Fruit fly (Drosophila melanogaster) whole organism, embryonic: ENCODE results near the gene CG7342.

Experiments
- ATbp ChIP-seq: fragments of 200-800 bp; sonication (Bioruptor generic); optimal IDR thresholded peaks from 2 replicates; lab custom pipeline; 2017; ENCODE audit warnings: missing biosample characterization, mild to moderate bottlenecking, missing genetic modification characterization, missing genetic modification reagents
- Ada2b ChIP-seq: fragments of 200-800 bp; sonication (Bioruptor generic); IDR thresholded peaks from 2 replicates; pipeline ENCODE4 v1.3.6; 2022; ENCODE audit warnings: missing biosample characterization, missing genetic modification characterization
- Adf1 ChIP-seq: fragments of 200-800 bp; sonication (Bioruptor generic); IDR thresholded peaks from 2 replicates; pipeline ENCODE4 v1.3.6; 2022; ENCODE audit warnings: missing biosample characterization, missing genetic modification characterization
- Atf6 ChIP-seq: fragments of 200-800 bp; sonication (Bioruptor generic); IDR thresholded peaks from 2 replicates; pipeline ENCODE4 v1.3.6; 2022; ENCODE audit warnings: missing biosample characterization, missing genetic modification characterization
- B-H2 ChIP-seq: fragments of 200-800 bp; sonication (Bioruptor generic); optimal IDR thresholded peaks from 2 replicates; lab custom pipeline; 2018; ENCODE audit warnings: missing biosample characterization, mild to moderate bottlenecking, missing genetic modification characterization
- CG10366 ChIP-seq: fragments of 200-800 bp; sonication (Bioruptor generic); IDR thresholded peaks from 2 replicates; pipeline ENCODE4 v1.3.6; 2022; ENCODE audit warnings: missing biosample characterization, missing genetic modification characterization
- CG10654 ChIP-seq: fragments of 200-800 bp; sonication (Bioruptor generic); optimal IDR thresholded peaks from 2 replicates; lab custom pipeline; 2016; ENCODE audit warnings: missing biosample characterization, missing genetic modification characterization
- CG11398 ChIP-seq: fragments of 200-800 bp; sonication (Bioruptor generic); optimal IDR thresholded peaks from 2 replicates; lab custom pipeline; 2016; ENCODE audit warnings: missing biosample characterization, missing genetic modification characterization
- CG12769 ChIP-seq: fragments of 200-800 bp; sonication (Bioruptor generic); optimal IDR thresholded peaks from 2 replicates; lab custom pipeline; 2019; ENCODE audit warnings: missing biosample characterization, mild to moderate bottlenecking, missing genetic modification characterization, moderate library complexity
- CG14860 ChIP-seq: fragments of 200-800 bp; sonication (Bioruptor generic); IDR thresholded peaks from 3 replicates; pipeline ENCODE4 v1.3.6; 2022; ENCODE audit warnings: missing biosample characterization, missing genetic modification characterization; ENCODE audit not compliant: partially characterized antibody
- CG16813 ChIP-seq: fragments of 200-800 bp; sonication (Bioruptor generic); IDR thresholded peaks from 3 replicates; pipeline ENCODE4 v1.3.6; 2022; ENCODE audit warnings: missing biosample characterization, missing genetic modification characterization; ENCODE audit not compliant: partially characterized antibody
- CG17385 ChIP-seq: fragments of 200-800 bp; sonication (Bioruptor generic); optimal IDR thresholded peaks from 3 replicates; lab custom pipeline; 2018; ENCODE audit warnings: missing biosample characterization, mild to moderate bottlenecking, missing genetic modification characterization
- CG17802 ChIP-seq: fragments of 200-800 bp; sonication (Bioruptor generic); optimal IDR thresholded peaks from 2 replicates; lab custom pipeline; 2018; ENCODE audit warnings: missing biosample characterization, mild to moderate bottlenecking, missing genetic modification characterization, moderate library complexity
- CG18011 ChIP-seq: fragments of 200-800 bp; sonication (Bioruptor generic); optimal IDR thresholded peaks from 2 replicates; lab custom pipeline; 2017; ENCODE audit warnings: missing biosample characterization, missing genetic modification characterization, mild to moderate bottlenecking, moderate library complexity, missing genotype
- CG18262 ChIP-seq: fragments of 200-800 bp; optimal IDR thresholded peaks from 3 replicates; lab custom pipeline; 2019; ENCODE audit warnings: missing biosample characterization, mild to moderate bottlenecking, missing genetic modification characterization, moderate library complexity
- CG2889 ChIP-seq: fragments of 200-800 bp; sonication (Bioruptor generic); IDR thresholded peaks from 3 replicates; pipeline ENCODE4 v1.3.6; 2022; ENCODE audit warnings: missing biosample characterization, missing genetic modification characterization
- CG3065 ChIP-seq: fragments of 200-800 bp; sonication (Bioruptor generic); optimal IDR thresholded peaks from 2 replicates; lab custom pipeline; 2016; ENCODE audit warnings: missing biosample characterization, missing genetic modification characterization
- CG34224 ChIP-seq: fragments of 200-800 bp; sonication (Bioruptor generic); IDR thresholded peaks from 3 replicates; pipeline ENCODE4 v1.3.6; 2022; ENCODE audit warnings: missing biosample characterization, missing genetic modification characterization; ENCODE audit not compliant: partially characterized antibody
- CG4282 ChIP-seq: fragments of 200-800 bp; sonication (Bioruptor generic); optimal IDR thresholded peaks from 2 replicates; lab custom pipeline; 2016; ENCODE audit warnings: missing biosample characterization, missing genetic modification characterization
- CG43689 ChIP-seq: fragments of 200-800 bp; sonication (Bioruptor generic); IDR thresholded peaks from 2 replicates; pipeline ENCODE4 v1.3.6; 2022; ENCODE audit warnings: missing biosample characterization, missing genetic modification characterization
- CG6683 ChIP-seq: fragments of 200-800 bp; sonication (Bioruptor generic); optimal IDR thresholded peaks from 2 replicates; lab custom pipeline; 2017; ENCODE audit warnings: missing biosample characterization, mild to moderate bottlenecking, missing genetic modification characterization, missing genetic modification reagents
- CG6765 ChIP-seq: fragments of 200-800 bp; sonication (Bioruptor generic); optimal IDR thresholded peaks from 3 replicates; lab custom pipeline; 2017; ENCODE audit warnings: missing biosample characterization, mild to moderate bottlenecking, missing genetic modification characterization
- CG7839 ChIP-seq: fragments of 200-800 bp; sonication (Bioruptor generic); optimal IDR thresholded peaks from 3 replicates; lab custom pipeline; 2018; ENCODE audit warnings: missing biosample characterization, mild to moderate bottlenecking, missing genetic modification characterization, moderate library complexity
- CG8944 ChIP-seq: fragments of 200-800 bp; sonication (Bioruptor generic); optimal IDR thresholded peaks from 3 replicates; lab custom pipeline; 2016; ENCODE audit warnings: missing biosample characterization, missing genetic modification characterization
- CoRest ChIP-seq: fragments of 200-800 bp; sonication (Bioruptor generic); optimal IDR thresholded peaks from 3 replicates; lab custom pipeline; 2018; ENCODE audit warnings: missing biosample characterization, mild to moderate bottlenecking, missing genetic modification characterization, moderate library complexity
- CrebB ChIP-seq: fragments of 200-800 bp; sonication (Bioruptor generic); optimal IDR thresholded peaks from 3 replicates; lab custom pipeline; 2018; ENCODE audit warnings: missing biosample characterization, mild to moderate bottlenecking, missing genetic modification characterization
- D ChIP-seq, 2 experiments: fragments of 200-800 bp in 1 of 2; fragments of >200 bp in 1 of 2; sonication (Bioruptor generic) in 1 of 2; optimal IDR thresholded peaks; 2 replicates in 1 of 2; 3 replicates in 1 of 2; lab custom pipeline; 2017; ENCODE audit warnings: mild to moderate bottlenecking in 1 of 2, missing biosample characterization in 1 of 2, missing genetic modification characterization in 1 of 2, missing genetic modification reagents in 1 of 2
- Dad ChIP-seq: fragments of 200-800 bp; sonication (Bioruptor generic); optimal IDR thresholded peaks from 3 replicates; lab custom pipeline; 2016; ENCODE audit warnings: missing biosample characterization, missing genetic modification characterization
- Dp ChIP-seq: fragments of 200-800 bp; sonication (Bioruptor generic); optimal IDR thresholded peaks from 2 replicates; lab custom pipeline; 2018; ENCODE audit warnings: missing biosample characterization, mild to moderate bottlenecking, missing genetic modification characterization, moderate library complexity
- Dref ChIP-seq: fragments of 200-800 bp; sonication (Bioruptor generic); IDR thresholded peaks from 2 replicates; pipeline ENCODE4 v1.3.6; 2022; ENCODE audit warnings: missing biosample characterization, missing genetic modification characterization
- E2f2 ChIP-seq: fragments of 200-800 bp; sonication (Bioruptor generic); IDR thresholded peaks from 2 replicates; pipeline ENCODE4 v1.3.6; 2022; ENCODE audit warnings: missing biosample characterization, missing genetic modification characterization
- Ets97D ChIP-seq: fragments of 200-800 bp; sonication (Bioruptor generic); optimal IDR thresholded peaks from 3 replicates; lab custom pipeline; 2016; ENCODE audit warnings: missing biosample characterization, missing genetic modification characterization
- Lpt ChIP-seq: fragments of >200 bp; optimal IDR thresholded peaks from 2 replicates; lab custom pipeline; 2018; ENCODE audit warnings: missing biosample characterization, missing genetic modification characterization
- Opbp ChIP-seq: fragments of 200-800 bp; sonication (Bioruptor generic); IDR thresholded peaks from 3 replicates; pipeline ENCODE4 v1.3.6; 2022; ENCODE audit warnings: missing biosample characterization, missing genetic modification characterization; ENCODE audit not compliant: partially characterized antibody
- YL-1 ChIP-seq: fragments of 200-800 bp; sonication (Bioruptor generic); optimal IDR thresholded peaks from 3 replicates; lab custom pipeline; 2017; ENCODE audit warnings: missing biosample characterization, mild to moderate bottlenecking, missing genetic modification characterization
- bab2 ChIP-seq: fragments of 200-800 bp; sonication (Bioruptor generic); optimal IDR thresholded peaks from 2 replicates; lab custom pipeline; 2016; ENCODE audit warnings: missing biosample characterization, missing genetic modification characterization
- bbx ChIP-seq: fragments of 200-800 bp; sonication (Bioruptor generic); IDR thresholded peaks from 2 replicates; pipeline ENCODE4 v1.3.6; 2022; ENCODE audit warnings: missing biosample characterization, missing genetic modification characterization; ENCODE audit not compliant: partially characterized antibody
- da ChIP-seq: fragments of 200-800 bp; sonication (Bioruptor generic); optimal IDR thresholded peaks from 2 replicates; lab custom pipeline; 2016; ENCODE audit warnings: missing biosample characterization, missing genetic modification characterization
- her ChIP-seq: fragments of 200-800 bp; sonication (Bioruptor generic); optimal IDR thresholded peaks from 2 replicates; lab custom pipeline; 2016; ENCODE audit warnings: missing biosample characterization, missing genetic modification characterization
- ken ChIP-seq: fragments of 200-800 bp; sonication (Bioruptor generic); IDR thresholded peaks from 3 replicates; pipeline ENCODE4 v1.3.6; 2022; ENCODE audit warnings: missing biosample characterization, missing genetic modification characterization
- nom ChIP-seq: fragments of 200-800 bp; sonication (Bioruptor generic); optimal IDR thresholded peaks from 2 replicates; lab custom pipeline; 2017; ENCODE audit warnings: missing biosample characterization, missing genetic modification characterization, mild to moderate bottlenecking, moderate library complexity, missing genetic modification reagents
- odd ChIP-seq: fragments of 200-800 bp; sonication (Bioruptor generic); optimal IDR thresholded peaks from 2 replicates; lab custom pipeline; 2017; ENCODE audit warnings: missing biosample characterization, mild to moderate bottlenecking, missing genetic modification characterization
- p53 ChIP-seq: fragments of 200-800 bp; sonication (Bioruptor generic); optimal IDR thresholded peaks from 2 replicates; lab custom pipeline; 2016; ENCODE audit warnings: missing biosample characterization, missing genetic modification characterization
- scrt ChIP-seq: fragments of 200-800 bp; sonication (Bioruptor generic); optimal IDR thresholded peaks from 2 replicates; lab custom pipeline; 2018; ENCODE audit warnings: missing biosample characterization, mild to moderate bottlenecking, missing genetic modification characterization, moderate library complexity
- sens ChIP-seq: fragments of 200-800 bp; sonication (Bioruptor generic); peaks from one replicate; lab custom pipeline; 2016; ENCODE audit warnings: missing biosample characterization, missing genetic modification characterization
- sens-2 ChIP-seq: fragments of 200-800 bp; sonication (Bioruptor generic); IDR thresholded peaks from 2 replicates; pipeline ENCODE4 v1.3.6; 2022; ENCODE audit warnings: missing biosample characterization, missing genetic modification characterization
- seq ChIP-seq: fragments of 200-800 bp; sonication (Bioruptor generic); IDR thresholded peaks from 2 replicates; pipeline ENCODE4 v1.3.6; 2022; ENCODE audit warnings: missing biosample characterization, missing genetic modification characterization
- sisA ChIP-seq: fragments of 200-800 bp; sonication (Bioruptor generic); IDR thresholded peaks from 2 replicates; pipeline ENCODE4 v1.3.6; 2022; ENCODE audit warnings: missing biosample characterization, missing genetic modification characterization
- sob ChIP-seq: fragments of 200-800 bp; sonication (Bioruptor generic); IDR thresholded peaks from 2 replicates; pipeline ENCODE4 v1.3.6; 2022; ENCODE audit warnings: missing biosample characterization, missing genetic modification characterization

Gene CG7342

DNA sequence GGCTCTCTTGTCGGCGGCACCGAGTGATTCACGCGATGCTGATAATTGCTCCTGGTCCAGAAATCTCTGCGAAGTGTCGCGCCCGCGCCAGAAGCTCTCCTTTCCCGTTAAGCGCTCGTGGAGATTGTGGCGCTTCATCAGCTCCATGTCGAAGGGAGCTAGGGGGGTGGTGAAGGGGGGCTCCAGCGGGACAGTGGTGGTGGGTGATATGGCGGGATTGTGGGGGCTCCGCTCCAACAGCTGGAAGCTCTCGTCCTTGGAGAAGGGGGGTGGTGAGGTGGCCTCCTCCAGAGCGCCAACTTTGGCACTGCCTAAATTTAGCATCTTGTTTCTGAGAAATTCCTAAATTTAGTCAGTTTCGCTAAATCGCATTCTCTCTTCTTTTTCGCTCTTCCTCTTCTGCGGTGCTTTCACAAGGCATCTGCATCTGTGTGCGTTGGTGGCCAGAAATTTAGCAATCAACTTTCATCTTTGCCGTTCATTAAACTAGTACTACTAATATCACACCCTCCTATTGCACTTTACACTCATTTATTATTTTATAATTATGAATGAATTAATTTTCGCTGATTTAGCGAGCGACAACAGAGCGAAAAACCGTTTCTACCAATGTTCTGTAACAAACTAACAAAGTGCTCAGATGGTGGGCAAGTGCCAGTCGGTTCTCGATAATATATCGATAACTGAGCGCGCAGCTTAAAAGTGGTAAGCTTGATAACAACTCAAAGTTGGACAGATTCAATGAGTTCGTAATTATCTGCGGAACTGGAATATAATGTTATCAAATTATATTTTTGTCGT is 39.1 kb downstream of the CG7342 start, which contains the start of gene subdued (continued):
- TF ChIP-seq Dref (GFP tag; lab: Robert Waterston, UW) (peak; percentile 75), sens (GFP tag; lab: Kevin White, UChicago) (no peak), odd (GFP tag; lab: Kevin White, UChicago) (no peak), CG11398 (GFP tag; lab: Kevin White, UChicago) (no peak), Ets97D (GFP tag; lab: Kevin White, UChicago) (no peak), her (GFP tag; lab: Kevin White, UChicago) (no peak), nom (no peak), CG34224 (GFP tag; lab: Robert Waterston, UW) (peak; percentile 60; the same call in 1 of the 3 replicates), CG4282 (no peak), CG8944 (GFP tag; lab: Kevin White, UChicago) (no peak), CoRest (tag; lab: Kevin White, UChicago) (no peak), CG2889 (GFP tag; lab: Robert Waterston, UW) (no peak), CG16813 (no peak), Ada2b (GFP tag; lab: Robert Waterston, UW) (no peak), CG43689 (GFP tag; lab: Robert Waterston, UW) (no peak), Atf6 (GFP tag; lab: Robert Waterston, UW) (no peak), p53 (no peak), YL-1 (GFP tag; lab: Kevin White, UChicago) (peak; percentile 15), Dad (GFP tag; lab: Kevin White, UChicago) (no peak), E2f2 (GFP tag; lab: Robert Waterston, UW) (peak; percentile 90), bab2 (no peak), CG6683 (no peak), sens-2 (GFP tag; lab: Robert Waterston, UW) (no peak), CG18262 (no peak), CG7839 (tag; lab: Kevin White, UChicago) (no peak), CG14860 (GFP tag; lab: Robert Waterston, UW) (no peak), seq (0 out of 2 replicates have a peak, but pooled peaks have one; percentile 24), D (optimal IDR thresholded peaks at IDR 0.05; lab: Kevin White, UChicago) (no peak), D (GFP tag; optimal IDR thresholded peaks at IDR 0.05; lab: Kevin White, UChicago) (no peak), CG17385 (peak; percentile 83), da (no peak), CG10366 (GFP tag; lab: Robert Waterston, UW) (no peak), CG18011 (GFP tag; lab: Kevin White, UChicago) (no peak), B-H2 (no peak), Adf1 (no peak), bbx (GFP tag; lab: Robert Waterston, UW) (peak; percentile 38), Opbp (GFP tag; lab: Robert Waterston, UW) (peak; percentile 19; the same call in 2 of the 3 replicates), ATbp (GFP tag; lab: Kevin White, UChicago) (no peak), CG17802 (no peak), CG12769 (tag; lab: Kevin White, UChicago) (peak; percentile 74), CG3065 (no peak), Lpt (no peak), CrebB (tag; lab: Kevin White, UChicago) (no peak), CG10654 (GFP tag; lab: Kevin White, UChicago) (no peak), sisA (GFP tag; lab: Robert Waterston, UW) (no peak), sob (GFP tag; lab: Robert Waterston, UW) (no peak), Dp (GFP tag; lab: Kevin White, UChicago) (peak; percentile 89), ken (GFP tag; lab: Robert Waterston, UW) (no peak), scrt (GFP tag; lab: Kevin White, UChicago) (no peak), CG6765 (GFP tag; lab: Kevin White, UChicago) (no peak)
